Worm (Caenorhabditis elegans) whole organism, L3 larva: ENCODE measurements around the gene R08E3.1.

Experiments
- aly-2 ChIP-seq: fragments of 150-350 bp; optimal IDR thresholded peaks from 2 replicates; lab custom pipeline; 2014; ENCODE audit warnings: missing biosample characterization, missing genetic modification characterization
- ceh-82 ChIP-seq: fragments of 150-350 bp; optimal IDR thresholded peaks from 2 replicates; lab custom pipeline; 2014; ENCODE audit warnings: missing biosample characterization, missing genetic modification characterization
- daf-12 ChIP-seq: fragments of 150-350 bp; optimal IDR thresholded peaks from 2 replicates; lab custom pipeline; 2014; ENCODE audit warnings: missing biosample characterization, missing genetic modification reagents, missing genetic modification characterization
- egl-27 ChIP-seq: sonication (generic microtip); optimal IDR thresholded peaks from 4 replicates; lab custom pipeline; 2017; ENCODE audit warnings: missing biosample characterization, missing genetic modification reagents, missing genetic modification characterization
- egl-5 ChIP-seq: fragments of 150-350 bp; optimal IDR thresholded peaks from 2 replicates; lab custom pipeline; 2017; ENCODE audit warnings: missing biosample characterization, missing genetic modification reagents, missing genetic modification characterization, inconsistent platforms
- elt-2 ChIP-seq: sonication (generic microtip); optimal IDR thresholded peaks from 2 replicates; lab custom pipeline; 2016; ENCODE audit warnings: missing genetic modification reagents, mild to moderate bottlenecking, missing genetic modification characterization, missing compliant biosample characterization
- eor-1 ChIP-seq, 2 experiments: fragments of 150-350 bp; optimal IDR thresholded peaks; 2 replicates each; lab custom pipeline; 2014 to 2018; ENCODE audit warnings: missing biosample characterization in 2 of 2, missing genetic modification characterization in 2 of 2
- fkh-10 ChIP-seq: sonication (generic microtip); optimal IDR thresholded peaks from 2 replicates; lab custom pipeline; 2017; ENCODE audit warnings: missing biosample characterization, missing genetic modification reagents, missing genetic modification characterization
- hmg-11 ChIP-seq: sonication (generic microtip); optimal IDR thresholded peaks from 2 replicates; lab custom pipeline; 2016; ENCODE audit warnings: missing genetic modification characterization, missing compliant biosample characterization
- jun-1 ChIP-seq: fragments of 150-350 bp; optimal IDR thresholded peaks from 2 replicates; lab custom pipeline; 2014; ENCODE audit warnings: missing biosample characterization, missing genetic modification reagents, missing genetic modification characterization
- lin-39 ChIP-seq: fragments of 150-350 bp; optimal IDR thresholded peaks from 2 replicates; lab custom pipeline; 2018; ENCODE audit warnings: missing biosample characterization, missing genetic modification reagents, missing genetic modification characterization
- lsy-12 ChIP-seq: sonication (generic microtip); optimal IDR thresholded peaks from 2 replicates; lab custom pipeline; 2016; ENCODE audit warnings: mild to moderate bottlenecking, missing genetic modification characterization, missing compliant biosample characterization
- mdl-1 ChIP-seq: fragments of 150-350 bp; optimal IDR thresholded peaks from 2 replicates; lab custom pipeline; 2014; ENCODE audit warnings: missing biosample characterization, missing genetic modification characterization
- mml-1 ChIP-seq: fragments of 150-350 bp; sonication (generic microtip); optimal IDR thresholded peaks from 3 replicates; lab custom pipeline; 2014; ENCODE audit warnings: missing biosample characterization, missing genetic modification characterization
- nfya-1 ChIP-seq: sonication (generic microtip); optimal IDR thresholded peaks from 2 replicates; lab custom pipeline; 2017; ENCODE audit warnings: missing genetic modification characterization, mild to moderate bottlenecking, missing compliant biosample characterization, antibody characterized with exemption, moderate library complexity; ENCODE audit not compliant: insufficient read depth
- nhr-11 ChIP-seq: fragments of 150-350 bp; optimal IDR thresholded peaks from 2 replicates; lab custom pipeline; 2014; ENCODE audit warnings: missing biosample characterization, missing genetic modification characterization
- nhr-12 ChIP-seq: fragments of 150-350 bp; optimal IDR thresholded peaks from 2 replicates; lab custom pipeline; 2014; ENCODE audit warnings: missing biosample characterization, missing genetic modification characterization
- nhr-23 ChIP-seq: fragments of 150-350 bp; optimal IDR thresholded peaks from 2 replicates; lab custom pipeline; 2014; ENCODE audit warnings: missing biosample characterization, missing genetic modification reagents, missing genetic modification characterization
- nhr-25 ChIP-seq: sonication (generic microtip); optimal IDR thresholded peaks from 2 replicates; lab custom pipeline; 2017; ENCODE audit warnings: missing biosample characterization, missing genetic modification characterization
- nhr-43 ChIP-seq: sonication (generic microtip); optimal IDR thresholded peaks from 2 replicates; lab custom pipeline; 2016; ENCODE audit warnings: mild to moderate bottlenecking, missing genetic modification characterization, missing compliant biosample characterization; ENCODE audit not compliant: poor library complexity, severe bottlenecking
- nhr-67 ChIP-seq: fragments of 150-350 bp; optimal IDR thresholded peaks from 2 replicates; lab custom pipeline; 2014; ENCODE audit warnings: missing biosample characterization, missing genetic modification characterization
- nhr-77 ChIP-seq: fragments of 150-350 bp; optimal IDR thresholded peaks from 2 replicates; lab custom pipeline; 2014; ENCODE audit warnings: missing biosample characterization, missing genetic modification characterization
- pha-4 ChIP-seq: fragments of 150-350 bp; optimal IDR thresholded peaks from 2 replicates; lab custom pipeline; 2014; ENCODE audit warnings: missing biosample characterization, missing genetic modification reagents, missing genetic modification characterization
- pqm-1 ChIP-seq: fragments of 150-350 bp; optimal IDR thresholded peaks from 2 replicates; lab custom pipeline; 2017; ENCODE audit warnings: missing biosample characterization, missing genetic modification characterization, inconsistent platforms
- snpc-4 ChIP-seq: fragments of 150-350 bp; optimal IDR thresholded peaks from 2 replicates; lab custom pipeline; 2014; ENCODE audit warnings: missing biosample characterization, missing genetic modification characterization
- tbx-2 ChIP-seq: sonication (generic microtip); optimal IDR thresholded peaks from 2 replicates; lab custom pipeline; 2016; ENCODE audit warnings: mild to moderate bottlenecking, missing genetic modification characterization, missing compliant biosample characterization
- unc-39 ChIP-seq: sonication (generic microtip); optimal IDR thresholded peaks from 4 replicates; lab custom pipeline; 2017; ENCODE audit warnings: missing biosample characterization, missing genetic modification characterization
- unc-62 ChIP-seq: fragments of 150-350 bp; sonication (generic microtip); optimal IDR thresholded peaks from 4 replicates; lab custom pipeline; 2014; ENCODE audit warnings: missing biosample characterization, missing genetic modification reagents, missing genetic modification characterization
- zag-1 ChIP-seq: fragments of 150-350 bp; optimal IDR thresholded peaks from 2 replicates; lab custom pipeline; 2014; ENCODE audit warnings: missing biosample characterization, missing genetic modification characterization
- ztf-4 ChIP-seq: fragments of 150-350 bp; optimal IDR thresholded peaks from 2 replicates; lab custom pipeline; 2014; ENCODE audit warnings: missing biosample characterization, missing genetic modification characterization

R08E3.1 gene

ce11 chrX:4795329-4795728 is 27.1 kb upstream of the R08E3.1 start:
- no peak for TF ChIP-seq nhr-77 (tag; lab: Kevin White, UChicago)
- TF ChIP-seq hmg-11 (tag; lab: Kevin White, UChicago): no peak
- TF ChIP-seq jun-1 (tag; lab: Kevin White, UChicago): peak; percentile 79
- TF ChIP-seq nhr-67 (tag; lab: Kevin White, UChicago): no peak
- no peak for TF ChIP-seq ceh-82 (tag; lab: Kevin White, UChicago)
- TF ChIP-seq nhr-43 (tag; lab: Kevin White, UChicago): peak; percentile 66
- no peak for TF ChIP-seq unc-62 (GFP tag; lab: Kevin White, UChicago)
- TF ChIP-seq elt-2 (tag; lab: Kevin White, UChicago): peak; percentile 98
- TF ChIP-seq pha-4 (tag; lab: Kevin White, UChicago): peak; percentile 72
- peak; percentile 26 for TF ChIP-seq nhr-25 (tag; lab: Kevin White, UChicago)
- TF ChIP-seq nfya-1 (tag; lab: Kevin White, UChicago): peak; percentile 3
- peak; percentile 18 for TF ChIP-seq lsy-12
- TF ChIP-seq pqm-1 (tag; lab: Kevin White, UChicago): peak; percentile 95
- TF ChIP-seq fkh-10 (GFP tag; lab: Kevin White, UChicago): no peak
- no peak for TF ChIP-seq mml-1
- no peak for TF ChIP-seq egl-5

- TF ChIP-seq lin-39 (tag; lab: Kevin White, UChicago): peak; percentile 61
- TF ChIP-seq pha-4 (tag; lab: Kevin White, UChicago): no peak
- TF ChIP-seq, all 47 proteins: peak for 1
Measured at ce11 chrX:4800078-4800621, 22.3 kb upstream of the R08E3.1 start, which contains the start of gene mig-13. Gene mig-13 (minus strand): TSS chrX:4800128.

ce11 chrX:4800892-4801291 is 21.6 kb upstream of the R08E3.1 start:
- peak; percentile 26 for TF ChIP-seq elt-2 (tag; lab: Kevin White, UChicago)
- TF ChIP-seq nhr-25 (tag; lab: Kevin White, UChicago): no peak

- no peak for TF ChIP-seq egl-27 (tag; lab: Kevin White, UChicago)
- TF ChIP-seq lin-39 (tag; lab: Kevin White, UChicago): peak; percentile 95
- TF ChIP-seq unc-62 (GFP tag; lab: Kevin White, UChicago): peak; percentile 56
Measured at ce11 chrX:4802255-4802654, 20.2 kb upstream of the R08E3.1 start.

- TF ChIP-seq aly-2 (tag; lab: Kevin White, UChicago) (no peak), nhr-11 (tag; lab: Kevin White, UChicago) (no peak), pqm-1 (tag; lab: Kevin White, UChicago) (no peak), nhr-77 (tag; lab: Kevin White, UChicago) (no peak), nhr-23 (tag; lab: Kevin White, UChicago) (no peak), tbx-2 (no peak), eor-1 (tag; optimal IDR thresholded peaks at IDR 0.05; lab: Kevin White, UChicago) (no peak), egl-5 (peak; percentile 90), mdl-1 (tag; lab: Kevin White, UChicago) (no peak), daf-12 (tag; lab: Kevin White, UChicago) (no peak), lin-39 (tag; lab: Kevin White, UChicago) (peak; percentile 53), nhr-25 (tag; lab: Kevin White, UChicago) (no peak), nhr-12 (tag; lab: Kevin White, UChicago) (no peak), zag-1 (no peak)
Measured at ce11 chrX:4803942-4804341, 18.5 kb upstream of the R08E3.1 start.

ce11 chrX:4808737-4809136 is 13.7 kb upstream of the R08E3.1 start:
- peak; percentile 23 for TF ChIP-seq nhr-23 (tag; lab: Kevin White, UChicago)
- peak; percentile 57 for TF ChIP-seq nfya-1 (tag; lab: Kevin White, UChicago)
- no peak for TF ChIP-seq tbx-2
- no peak for TF ChIP-seq unc-39 (tag; lab: Kevin White, UChicago)
- no peak for TF ChIP-seq nhr-43 (tag; lab: Kevin White, UChicago)
- no peak for TF ChIP-seq snpc-4 (tag; lab: Kevin White, UChicago)
- TF ChIP-seq ztf-4 (tag; lab: Kevin White, UChicago): no peak
- TF ChIP-seq, all 47 proteins: peak for 2
